Fruit fly (Drosophila melanogaster) whole organism, prepupa: ENCODE measurements around the gene Spn28Da.

Experiments used
- Hr39 ChIP-seq: fragments of 200-800 bp; sonication (Bioruptor generic); optimal IDR thresholded peaks from 2 replicates; lab custom pipeline; 2016; ENCODE audit warnings: missing biosample characterization, missing genetic modification characterization
- Smox ChIP-seq: fragments of 200-800 bp; sonication (Bioruptor generic); optimal IDR thresholded peaks from 3 replicates; lab custom pipeline; 2016; ENCODE audit warnings: missing biosample characterization, missing genetic modification characterization
- lz ChIP-seq: fragments of 200-800 bp; sonication (Bioruptor generic); optimal IDR thresholded peaks from 3 replicates; lab custom pipeline; 2016; ENCODE audit warnings: missing biosample characterization, missing genetic modification characterization
- ss ChIP-seq, 2 experiments: fragments of 200-800 bp; sonication (Bioruptor generic); optimal IDR thresholded peaks; 2 replicates in 1 of 2; 3 replicates in 1 of 2; lab custom pipeline; 2017 to 2018; ENCODE audit warnings: mild to moderate bottlenecking in 2 of 2, missing biosample characterization in 2 of 2, missing genetic modification characterization in 2 of 2, moderate library complexity in 1 of 2

dm6 chr2L:7899108-7899507, 10.2 kb upstream of the Spn28Da start:
- no peak for TF ChIP-seq lz (GFP tag; lab: Kevin White, UChicago)
- TF ChIP-seq Smox (GFP tag; lab: Kevin White, UChicago), result no peak
- TF ChIP-seq ss (GFP tag; optimal IDR thresholded peaks at IDR 0.05; lab: Kevin White, UChicago), result peak in 1 of 2 experiments; percentile 26
- TF ChIP-seq Hr39, result no peak
